Fruit fly (Drosophila melanogaster) whole organism, embryonic: Measurements from ENCODE around the gene CG34427.

Experiments
- CG10979 ChIP-seq: fragments of 200-800 bp; sonication (Bioruptor generic); optimal IDR thresholded peaks from 2 replicates; lab custom pipeline; 2018; ENCODE audit warnings: missing biosample characterization, mild to moderate bottlenecking, missing genetic modification characterization, moderate library complexity
- CG11093 ChIP-seq: fragments of 200-800 bp; sonication (Bioruptor generic); IDR thresholded peaks from 3 replicates; pipeline ENCODE4 v1.3.6; 2022; ENCODE audit warnings: missing biosample characterization, missing genetic modification characterization
- CG11456 ChIP-seq: fragments of 200-800 bp; sonication (Bioruptor generic); IDR thresholded peaks from 3 replicates; pipeline ENCODE4 v1.3.6; 2022; ENCODE audit warnings: missing biosample characterization, missing genetic modification characterization
- CG12391 ChIP-seq: fragments of 200-800 bp; sonication (Bioruptor generic); optimal IDR thresholded peaks from 3 replicates; lab custom pipeline; 2018; ENCODE audit warnings: missing biosample characterization, mild to moderate bottlenecking, missing genetic modification characterization, moderate library complexity
- CG13894 ChIP-seq: fragments of 200-800 bp; sonication (Bioruptor generic); optimal IDR thresholded peaks from 3 replicates; lab custom pipeline; 2018; ENCODE audit warnings: missing biosample characterization, mild to moderate bottlenecking, missing genetic modification characterization, moderate library complexity
- CG15514 ChIP-seq: fragments of 200-800 bp; sonication (Bioruptor generic); optimal IDR thresholded peaks from 3 replicates; lab custom pipeline; 2017; ENCODE audit warnings: missing biosample characterization, missing genetic modification characterization, mild to moderate bottlenecking, moderate library complexity, missing genetic modification reagents
- CG17612 ChIP-seq: fragments of 200-800 bp; sonication (Bioruptor generic); IDR thresholded peaks from 2 replicates; pipeline ENCODE4 v1.3.6; 2022; ENCODE audit warnings: missing biosample characterization, missing genetic modification characterization
- CG1792 ChIP-seq: fragments of 200-800 bp; sonication (Bioruptor generic); optimal IDR thresholded peaks from 2 replicates; lab custom pipeline; 2016; ENCODE audit warnings: missing biosample characterization, missing genetic modification characterization
- CG1832 ChIP-seq: fragments of 200-800 bp; sonication (Bioruptor generic); optimal IDR thresholded peaks from 2 replicates; lab custom pipeline; 2017; ENCODE audit warnings: missing biosample characterization, mild to moderate bottlenecking, missing genetic modification characterization, inconsistent platforms
- CG2202 ChIP-seq: fragments of 200-800 bp; sonication (Bioruptor generic); optimal IDR thresholded peaks from 2 replicates; lab custom pipeline; 2018; ENCODE audit warnings: missing biosample characterization, mild to moderate bottlenecking, missing genetic modification characterization
- CG30431 ChIP-seq: fragments of 200-800 bp; sonication (Bioruptor generic); optimal IDR thresholded peaks from 2 replicates; lab custom pipeline; 2017; ENCODE audit warnings: missing biosample characterization, missing genetic modification characterization
- Doc3 ChIP-seq: fragments of 200-800 bp; sonication (Bioruptor generic); IDR thresholded peaks from 3 replicates; pipeline ENCODE4 v1.3.6; 2022; ENCODE audit warnings: missing biosample characterization, missing genetic modification characterization; ENCODE audit not compliant: partially characterized antibody
- Drgx ChIP-seq: fragments of 200-800 bp; sonication (Bioruptor generic); IDR thresholded peaks from 2 replicates; pipeline ENCODE4 v1.3.6; 2022; ENCODE audit warnings: missing biosample characterization, missing genetic modification characterization
- Ets65A ChIP-seq: fragments of 200-800 bp; sonication (Bioruptor generic); peaks from one replicate; lab custom pipeline; 2016; ENCODE audit warnings: missing biosample characterization, missing genetic modification characterization
- HHEX ChIP-seq: fragments of 200-800 bp; sonication (Bioruptor generic); optimal IDR thresholded peaks from 3 replicates; lab custom pipeline; 2017; ENCODE audit warnings: missing biosample characterization, mild to moderate bottlenecking, missing genetic modification characterization, missing genetic modification reagents
- HLH3B ChIP-seq: fragments of 200-800 bp; sonication (Bioruptor generic); IDR thresholded peaks from 2 replicates; pipeline ENCODE4 v1.3.6; 2022; ENCODE audit warnings: missing biosample characterization, missing genetic modification characterization
- Hr51 ChIP-seq, 2 experiments: fragments of 200-800 bp; sonication (Bioruptor generic); optimal IDR thresholded peaks; 2 replicates in 1 of 2; 3 replicates in 1 of 2; lab custom pipeline; 2016 to 2018; ENCODE audit warnings: missing biosample characterization in 2 of 2, missing genetic modification characterization in 2 of 2, mild to moderate bottlenecking in 1 of 2, moderate library complexity in 1 of 2
- Lim3 ChIP-seq: fragments of 200-800 bp; sonication (Bioruptor generic); IDR thresholded peaks from 2 replicates; pipeline ENCODE4 v1.3.6; 2022; ENCODE audit warnings: missing biosample characterization, missing genetic modification characterization
- Med ChIP-seq: fragments of 200-800 bp; sonication (Bioruptor generic); peaks from one replicate; lab custom pipeline; 2016; ENCODE audit warnings: missing biosample characterization, missing genetic modification characterization, mild to moderate bottlenecking, inconsistent platforms, moderate library complexity
- Oli ChIP-seq: fragments of 200-800 bp; sonication (Bioruptor generic); optimal IDR thresholded peaks from 2 replicates; lab custom pipeline; 2018; ENCODE audit warnings: missing biosample characterization, mild to moderate bottlenecking, missing genetic modification characterization, moderate library complexity
- Rfx ChIP-seq: fragments of 200-800 bp; sonication (Bioruptor generic); IDR thresholded peaks from 2 replicates; pipeline ENCODE4 v1.3.6; 2022; ENCODE audit warnings: missing biosample characterization, missing genetic modification characterization
- Spps ChIP-seq: fragments of 200-800 bp; sonication (Bioruptor generic); optimal IDR thresholded peaks from 2 replicates; lab custom pipeline; 2018; ENCODE audit warnings: missing biosample characterization, mild to moderate bottlenecking, missing genetic modification characterization
- Xrp1 ChIP-seq: fragments of 200-800 bp; sonication (Bioruptor generic); IDR thresholded peaks from 2 replicates; pipeline ENCODE4 v1.3.6; 2022; ENCODE audit warnings: missing biosample characterization, missing genetic modification characterization
- ap ChIP-seq: fragments of 200-800 bp; sonication (Bioruptor generic); IDR thresholded peaks from 2 replicates; pipeline ENCODE4 v1.3.6; 2022; ENCODE audit warnings: missing biosample characterization, missing genetic modification characterization
- bsh ChIP-seq, 2 experiments: fragments of 200-800 bp; sonication (Bioruptor generic); optimal IDR thresholded peaks; 2 replicates each; lab custom pipeline; 2017 to 2018; ENCODE audit warnings: mild to moderate bottlenecking in 2 of 2, missing biosample characterization in 2 of 2, missing genetic modification characterization in 2 of 2, moderate library complexity in 1 of 2
- corto ChIP-seq: fragments of 200-800 bp; sonication (Bioruptor generic); optimal IDR thresholded peaks from 2 replicates; lab custom pipeline; 2016; ENCODE audit warnings: missing biosample characterization, mild to moderate bottlenecking, missing genetic modification characterization, moderate library complexity
- dan ChIP-seq: fragments of 200-800 bp; sonication (Bioruptor generic); IDR thresholded peaks from 2 replicates; pipeline ENCODE4 v1.3.6; 2022; ENCODE audit warnings: missing biosample characterization, missing genetic modification characterization
- dmrt11E ChIP-seq: fragments of 200-800 bp; sonication (Bioruptor generic); optimal IDR thresholded peaks from 3 replicates; lab custom pipeline; 2018; ENCODE audit warnings: missing biosample characterization, mild to moderate bottlenecking, missing genetic modification characterization, moderate library complexity
- inv ChIP-seq: fragments of 200-800 bp; sonication (Bioruptor generic); IDR thresholded peaks from 2 replicates; pipeline ENCODE4 v1.3.6; 2022; ENCODE audit warnings: missing biosample characterization, missing genetic modification characterization; ENCODE audit not compliant: partially characterized antibody
- jumu ChIP-seq: fragments of 200-800 bp; sonication (Bioruptor generic); optimal IDR thresholded peaks from 3 replicates; lab custom pipeline; 2016; ENCODE audit warnings: missing biosample characterization, missing genetic modification characterization
- kay ChIP-seq: fragments of 200-800 bp; sonication (Bioruptor generic); optimal IDR thresholded peaks from 2 replicates; lab custom pipeline; 2016; ENCODE audit warnings: missing biosample characterization, missing genetic modification characterization
- lbe ChIP-seq: fragments of 200-800 bp; sonication (Bioruptor generic); optimal IDR thresholded peaks from 2 replicates; lab custom pipeline; 2016; ENCODE audit warnings: missing biosample characterization, mild to moderate bottlenecking, missing genetic modification characterization
- luna ChIP-seq: fragments of 200-800 bp; sonication (Bioruptor generic); optimal IDR thresholded peaks from 2 replicates; lab custom pipeline; 2016; ENCODE audit warnings: missing biosample characterization, missing genetic modification characterization
- nom ChIP-seq: fragments of 200-800 bp; sonication (Bioruptor generic); optimal IDR thresholded peaks from 2 replicates; lab custom pipeline; 2017; ENCODE audit warnings: missing biosample characterization, missing genetic modification characterization, mild to moderate bottlenecking, moderate library complexity, missing genetic modification reagents
- peb ChIP-seq: fragments of 200-800 bp; sonication (Bioruptor generic); IDR thresholded peaks from 2 replicates; pipeline ENCODE4 v1.3.6; 2022; ENCODE audit warnings: missing biosample characterization, missing genetic modification characterization
- ro ChIP-seq: fragments of 200-800 bp; sonication (Bioruptor generic); IDR thresholded peaks from 2 replicates; pipeline ENCODE4 v1.3.6; 2022; ENCODE audit warnings: missing biosample characterization, missing genetic modification characterization
- row ChIP-seq: fragments of 200-800 bp; sonication (Bioruptor generic); IDR thresholded peaks from 3 replicates; pipeline ENCODE4 v1.3.6; 2022; ENCODE audit warnings: missing biosample characterization, missing genetic modification characterization
- sens ChIP-seq: fragments of 200-800 bp; sonication (Bioruptor generic); peaks from one replicate; lab custom pipeline; 2016; ENCODE audit warnings: missing biosample characterization, missing genetic modification characterization
- sisA ChIP-seq: fragments of 200-800 bp; sonication (Bioruptor generic); IDR thresholded peaks from 2 replicates; pipeline ENCODE4 v1.3.6; 2022; ENCODE audit warnings: missing biosample characterization, missing genetic modification characterization
- sob ChIP-seq: fragments of 200-800 bp; sonication (Bioruptor generic); IDR thresholded peaks from 2 replicates; pipeline ENCODE4 v1.3.6; 2022; ENCODE audit warnings: missing biosample characterization, missing genetic modification characterization
- trem ChIP-seq: fragments of 200-800 bp; optimal IDR thresholded peaks from 3 replicates; lab custom pipeline; 2019; ENCODE audit warnings: missing biosample characterization, mild to moderate bottlenecking, missing genetic modification characterization, moderate library complexity
- ttk ChIP-seq: fragments of 200-800 bp; sonication (Bioruptor generic); IDR thresholded peaks from 2 replicates; pipeline ENCODE4 v2.1.2; 2022; ENCODE audit warnings: missing biosample characterization, missing genetic modification characterization

CG34427 gene

DNA sequence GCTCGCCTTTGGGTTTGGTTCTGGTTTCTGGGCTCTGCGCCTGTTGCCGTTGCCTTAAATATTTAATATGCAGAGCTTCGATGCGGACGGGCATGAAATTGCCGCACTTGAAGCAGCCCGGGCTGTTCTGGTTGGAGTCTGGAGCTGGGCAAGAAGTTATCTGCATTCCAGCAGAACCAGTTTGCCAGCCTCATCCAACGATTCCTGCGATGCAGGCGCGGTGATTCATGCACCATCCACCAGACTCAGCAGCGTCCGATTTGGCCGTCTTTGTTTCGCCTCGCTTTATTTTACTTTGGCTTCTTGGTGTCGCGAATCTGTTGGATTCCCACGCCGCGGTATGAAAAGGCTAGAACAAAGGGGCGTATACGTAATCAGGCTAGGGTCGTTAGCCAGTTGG, 14.9 kb downstream of the CG34427 start:
- TF ChIP-seq inv (GFP tag; lab: Robert Waterston, UW) (peak; percentile 16; the same call in 1 of the 2 replicates), Ets65A (GFP tag; lab: Kevin White, UChicago) (peak; percentile 72), CG10979 (tag; lab: Kevin White, UChicago) (no peak)

DNA sequence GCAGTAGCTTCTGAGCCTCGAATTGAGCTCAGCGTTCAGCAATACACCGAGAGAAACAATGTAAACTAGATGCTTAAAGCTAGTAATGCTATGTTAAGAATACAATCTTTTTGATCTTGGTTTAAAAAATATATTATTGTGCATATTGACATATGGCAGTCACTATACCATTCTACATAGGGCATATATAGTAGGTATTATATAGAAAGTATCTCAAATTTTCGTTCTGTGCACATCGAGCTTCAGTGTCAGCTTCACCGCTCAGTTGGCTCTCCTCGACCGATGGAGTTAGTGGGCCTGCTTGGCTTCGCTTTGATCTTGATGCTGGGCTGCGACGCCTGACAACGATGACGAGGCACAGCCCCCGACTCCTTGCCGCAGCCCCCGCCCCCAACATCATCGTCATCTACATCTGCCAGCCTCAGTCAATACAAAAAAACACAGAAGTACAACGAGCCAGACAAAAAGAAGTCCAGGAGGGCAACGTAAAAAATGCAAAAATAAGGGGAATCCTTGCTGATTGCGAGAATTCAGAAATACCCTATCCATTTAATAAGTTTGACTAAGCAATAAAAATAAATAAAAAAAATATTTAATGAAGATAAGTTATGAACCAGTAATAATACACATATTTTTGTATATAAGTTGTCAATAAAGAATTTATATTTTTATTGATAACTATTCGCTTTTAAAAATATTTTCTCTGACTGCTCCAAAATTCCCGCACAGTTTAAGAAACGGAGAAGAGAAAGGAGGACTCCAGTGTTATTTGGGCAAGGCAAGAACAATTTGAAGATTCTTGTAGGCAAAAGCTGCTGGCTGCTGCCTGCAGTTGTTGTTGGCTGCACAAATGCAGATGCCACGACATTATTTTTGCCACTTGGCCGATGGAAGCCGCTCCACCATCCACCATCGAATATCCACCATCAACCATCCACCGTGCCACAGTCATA, 17.4 kb downstream of the CG34427 start:
- TF ChIP-seq Med (peak; percentile 9), bsh (GFP tag; optimal IDR thresholded peaks at IDR 0.05; lab: Kevin White, UChicago) (peak; percentile 17 to 71), luna (no peak), Lim3 (GFP tag; lab: Robert Waterston, UW) (no peak), Rfx (no peak), nom (GFP tag; lab: Kevin White, UChicago) (peak; percentile 89), sens (GFP tag; lab: Kevin White, UChicago) (peak; percentile 69), row (peak; percentile 29; the same call in 1 of the 3 replicates), lbe (GFP tag; lab: Kevin White, UChicago) (peak; percentile 85), dmrt11E (tag; lab: Kevin White, UChicago) (peak; percentile 13), corto (GFP tag; lab: Kevin White, UChicago) (peak; percentile 80), Ets65A (GFP tag; lab: Kevin White, UChicago) (peak; percentile 26), Drgx (GFP tag; lab: Robert Waterston, UW) (peak; percentile 85), CG11093 (GFP tag; lab: Robert Waterston, UW) (0 out of 3 replicates have a peak, but pooled peaks have one; percentile 15), CG17612 (GFP tag; lab: Robert Waterston, UW) (no peak), Xrp1 (GFP tag; lab: Robert Waterston, UW) (peak; percentile 45; the same call in 1 of the 2 replicates)

DNA sequence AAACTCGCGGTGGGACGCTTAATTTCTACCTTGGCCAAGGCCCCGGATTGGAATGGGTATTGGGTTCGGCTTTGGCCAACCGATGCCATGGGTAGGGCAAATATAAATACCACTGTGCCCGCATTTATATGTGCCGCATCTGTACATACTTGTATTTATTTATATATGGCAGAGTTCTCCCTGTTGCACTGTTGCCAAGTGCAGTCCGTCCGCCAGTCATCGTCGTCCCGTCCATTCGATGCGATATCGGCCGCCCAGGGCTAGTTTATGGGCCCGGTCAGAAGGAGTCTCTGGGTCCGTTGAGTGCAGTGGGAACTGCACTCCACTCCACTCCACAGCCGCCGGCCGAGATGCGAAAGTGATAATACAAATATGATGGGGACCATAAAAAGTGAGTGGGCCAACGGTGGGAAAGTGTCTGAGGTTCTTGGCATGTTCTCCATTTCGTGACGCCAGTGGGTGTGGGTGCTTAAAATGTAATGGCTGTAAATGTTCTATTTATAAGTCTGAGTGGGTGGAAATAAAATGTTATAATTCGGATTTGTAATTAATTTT, 18.4 kb downstream of the CG34427 start:
- TF ChIP-seq peb (GFP tag; lab: Robert Waterston, UW) (no peak), Doc3 (no peak), CG11456 (GFP tag; lab: Robert Waterston, UW) (0 out of 3 replicates have a peak, but pooled peaks have one; percentile 29), Ets65A (GFP tag; lab: Kevin White, UChicago) (peak; percentile 14), CG1832 (GFP tag; lab: Kevin White, UChicago) (no peak), Med (peak; percentile 36), CG1792 (GFP tag; lab: Kevin White, UChicago) (no peak), Hr51 (GFP tag; optimal IDR thresholded peaks at IDR 0.05; lab: Kevin White, UChicago) (no peak)

DNA sequence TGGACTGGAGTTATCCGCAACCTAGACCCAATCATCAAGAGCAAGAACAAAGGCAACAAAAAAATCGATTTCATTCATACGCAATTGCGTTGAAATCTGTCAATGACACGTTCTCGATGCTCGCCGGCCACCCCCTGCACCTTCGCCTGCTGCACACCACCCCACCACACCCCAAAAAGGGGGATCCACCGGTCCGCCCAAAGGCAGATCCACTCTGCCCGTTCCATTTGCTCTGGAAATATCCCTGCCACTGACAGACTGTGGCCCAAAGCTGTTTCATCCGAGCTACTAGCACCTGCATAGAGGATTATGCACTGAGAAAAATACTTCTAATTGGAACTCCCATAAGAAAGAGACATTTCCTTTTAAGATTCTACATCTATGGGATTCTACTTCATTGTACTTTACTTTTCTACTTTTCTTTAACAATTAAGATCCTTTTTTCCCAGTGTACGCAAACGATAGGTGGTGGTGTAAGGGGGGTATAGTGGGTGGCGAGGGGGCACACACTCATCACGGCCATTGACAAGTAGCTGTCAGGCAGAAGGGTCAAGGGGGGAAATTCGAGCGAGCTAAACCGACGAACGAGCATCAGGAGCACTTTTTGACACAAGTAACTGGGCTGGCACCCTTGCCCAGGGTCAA, 19.3 kb downstream of the CG34427 start:
- TF ChIP-seq ttk (GFP tag; lab: Robert Waterston, UW) (peak; percentile 33; the same call in 1 of the 2 replicates), CG12391 (tag; lab: Kevin White, UChicago) (peak; percentile 57), ro (GFP tag; lab: Robert Waterston, UW) (peak; percentile 35; the same call in 1 of the 2 replicates), Oli (peak; percentile 64), trem (peak; percentile 16), sisA (GFP tag; lab: Robert Waterston, UW) (peak; percentile 75), sob (GFP tag; lab: Robert Waterston, UW) (0 out of 2 replicates have a peak, but pooled peaks have one; percentile 48), CG13894 (tag; lab: Kevin White, UChicago) (no peak), dan (no peak), ap (GFP tag; lab: Robert Waterston, UW) (no peak), CG2202 (tag; lab: Kevin White, UChicago) (peak; percentile 37), HHEX (GFP tag; lab: Kevin White, UChicago) (no peak), sens (GFP tag; lab: Kevin White, UChicago) (peak; percentile 87), CG30431 (GFP tag; lab: Kevin White, UChicago) (peak; percentile 29), Spps (tag; lab: Kevin White, UChicago) (peak; percentile 37), kay (GFP tag; lab: Kevin White, UChicago) (no peak), jumu (GFP tag; lab: Kevin White, UChicago) (peak; percentile 7), HLH3B (peak; percentile 57; the same call in 1 of the 2 replicates), CG15514 (GFP tag; lab: Kevin White, UChicago) (peak; percentile 2)
